Fruit fly (Drosophila melanogaster): ENCODE data around the gene Lcp65Ab2.
A peak's percentile ranks its signal among the peaks of the same experiment; 100 is the strongest.

Lcp65Ab2 gene

dm6 chr3L:6181776-6182175 lies 35.3 kb downstream of the Lcp65Ab2 start, which contains the start of gene CG10274 (continued):
- TF ChIP-seq ci (GFP tag; IDR thresholded peaks at IDR 0.05) (peak; percentile 35; the same call in 1 of the 3 replicates), phol (tag; optimal IDR thresholded peaks at IDR 0.05) (peak; percentile 86), Dip2 (GFP tag; IDR thresholded peaks at IDR 0.05) (no peak), CG8765 (GFP tag; IDR thresholded peaks at IDR 0.05) (no peak), rib (GFP tag; IDR thresholded peaks at IDR 0.05) (0 out of 2 replicates have a peak, but pooled peaks have one; percentile 31), CG14667 (GFP tag; IDR thresholded peaks at IDR 0.05) (peak; percentile 39), Opbp (GFP tag; IDR thresholded peaks at IDR 0.05; ENCODE audit: partially characterized antibody) (no peak), ara (GFP tag; IDR thresholded peaks at IDR 0.05) (no peak), hbn (GFP tag; IDR thresholded peaks at IDR 0.05; ENCODE audit: partially characterized antibody) (no peak), CG10565 (GFP tag; optimal IDR thresholded peaks at IDR 0.05) (peak; percentile 33), oc (tag; optimal IDR thresholded peaks at IDR 0.05) (no peak), bab2 (GFP tag; optimal IDR thresholded peaks at IDR 0.05) (peak; percentile 67), CG1233 (GFP tag; optimal IDR thresholded peaks at IDR 0.05) (peak; percentile 65), CG4424 (GFP tag; optimal IDR thresholded peaks at IDR 0.05) (peak; percentile 85), sisA (GFP tag; IDR thresholded peaks at IDR 0.05) (peak; percentile 73), eve (GFP tag; optimal IDR thresholded peaks at IDR 0.05) (no peak), NFAT (GFP tag; IDR thresholded peaks at IDR 0.05) (peak; percentile 59; the same call in 1 of the 2 replicates), CG12104 (GFP tag; optimal IDR thresholded peaks at IDR 0.05) (peak; percentile 51), HHEX (GFP tag; optimal IDR thresholded peaks at IDR 0.05) (no peak), kay (GFP tag; optimal IDR thresholded peaks at IDR 0.05) (peak; percentile 67), dmrt11E (tag; optimal IDR thresholded peaks at IDR 0.05) (peak; percentile 77), CG8478 (optimal IDR thresholded peaks at IDR 0.05) (no peak), CG3065 (GFP tag; optimal IDR thresholded peaks at IDR 0.05) (no peak), CG13894 (tag; optimal IDR thresholded peaks at IDR 0.05) (no peak), gce (GFP tag; IDR thresholded peaks at IDR 0.05) (no peak), Hr51 (GFP tag; optimal IDR thresholded peaks at IDR 0.05) (peak in 1 of 2 experiments; percentile 50), lbe (GFP tag; optimal IDR thresholded peaks at IDR 0.05) (no peak), Fer1 (GFP tag; optimal IDR thresholded peaks at IDR 0.05) (peak; percentile 79), Atf6 (GFP tag; IDR thresholded peaks at IDR 0.05) (peak; percentile 66), CG34376 (GFP tag; optimal IDR thresholded peaks at IDR 0.05) (peak; percentile 41), CG10654 (GFP tag; optimal IDR thresholded peaks at IDR 0.05) (peak; percentile 68), repo (GFP tag; optimal IDR thresholded peaks at IDR 0.05) (peak; percentile 40), pan (optimal IDR thresholded peaks at IDR 0.05) (no peak), pan (GFP tag; optimal IDR thresholded peaks at IDR 0.05 in 1 of 2, IDR thresholded peaks at IDR 0.05 in 1 of 2) (peak in 1 of 2 experiments; percentile 55), CG11723 (GFP tag; optimal IDR thresholded peaks at IDR 0.05) (no peak), Nf-YB (GFP tag; optimal IDR thresholded peaks at IDR 0.05) (peak; percentile 46), CG6765 (GFP tag; optimal IDR thresholded peaks at IDR 0.05) (peak; percentile 43), HLHmδ (GFP tag; optimal IDR thresholded peaks at IDR 0.05) (no peak), her (GFP tag; optimal IDR thresholded peaks at IDR 0.05) (peak; percentile 13), dati (GFP tag; IDR thresholded peaks at IDR 0.05) (no peak), CG33213 (GFP tag; optimal IDR thresholded peaks at IDR 0.05) (peak; percentile 62), CG17186 (GFP tag; optimal IDR thresholded peaks at IDR 0.05) (peak; percentile 66), Dfd (GFP tag; optimal IDR thresholded peaks at IDR 0.05) (no peak), CG2199 (GFP tag; IDR thresholded peaks at IDR 0.05) (no peak), CG31365 (tag; optimal IDR thresholded peaks at IDR 0.05) (no peak), Ets65A (GFP tag) (peak; percentile 98), ewg (GFP tag; optimal IDR thresholded peaks at IDR 0.05) (peak; percentile 61), fd3F (GFP tag; optimal IDR thresholded peaks at IDR 0.05) (peak; percentile 70), tll (GFP tag; optimal IDR thresholded peaks at IDR 0.05) (peak in 1 of 2 experiments; percentile 44), sqz (GFP tag; optimal IDR thresholded peaks at IDR 0.05) (no peak), Trl (optimal IDR thresholded peaks at IDR 0.05) (no peak), Trl (GFP tag; optimal IDR thresholded peaks at IDR 0.05) (peak; percentile 71)

Data from whole organism, embryonic.